Fruit fly (Drosophila melanogaster) whole organism, embryonic: ENCODE measurements around the gene CG17221.
A peak's percentile ranks its signal among the peaks of the same experiment; 100 is the strongest.

Source experiments
- Ada2b ChIP-seq: fragments of 200-800 bp; sonication (Bioruptor generic); IDR thresholded peaks from 2 replicates; pipeline ENCODE4 v1.3.6; 2022; ENCODE audit warnings: missing biosample characterization, missing genetic modification characterization
- CG1024 ChIP-seq: fragments of 200-800 bp; sonication (Bioruptor generic); IDR thresholded peaks from 2 replicates; pipeline ENCODE4 v1.3.6; 2022; ENCODE audit warnings: missing biosample characterization, missing genetic modification characterization
- CG10654 ChIP-seq: fragments of 200-800 bp; sonication (Bioruptor generic); optimal IDR thresholded peaks from 2 replicates; lab custom pipeline; 2016; ENCODE audit warnings: missing biosample characterization, missing genetic modification characterization
- CG10979 ChIP-seq: fragments of 200-800 bp; sonication (Bioruptor generic); optimal IDR thresholded peaks from 2 replicates; lab custom pipeline; 2018; ENCODE audit warnings: missing biosample characterization, mild to moderate bottlenecking, missing genetic modification characterization, moderate library complexity
- CG11504 ChIP-seq: fragments of 200-800 bp; sonication (Bioruptor generic); optimal IDR thresholded peaks from 3 replicates; lab custom pipeline; 2019; ENCODE audit warnings: missing biosample characterization, mild to moderate bottlenecking, missing genetic modification characterization, moderate library complexity
- CG12071 ChIP-seq: fragments of 200-800 bp; sonication (Bioruptor generic); optimal IDR thresholded peaks from 3 replicates; lab custom pipeline; 2018; ENCODE audit warnings: missing biosample characterization, mild to moderate bottlenecking, missing genetic modification characterization
- CG12391 ChIP-seq: fragments of 200-800 bp; sonication (Bioruptor generic); optimal IDR thresholded peaks from 3 replicates; lab custom pipeline; 2018; ENCODE audit warnings: missing biosample characterization, mild to moderate bottlenecking, missing genetic modification characterization, moderate library complexity
- CG12942 ChIP-seq: fragments of 200-800 bp; sonication (Bioruptor generic); optimal IDR thresholded peaks from 3 replicates; lab custom pipeline; 2016; ENCODE audit warnings: missing biosample characterization, missing genetic modification characterization
- CG14014 ChIP-seq: fragments of 200-800 bp; sonication (Bioruptor generic); IDR thresholded peaks from 2 replicates; pipeline ENCODE4 v1.3.6; 2022; ENCODE audit warnings: missing biosample characterization, missing genetic modification characterization
- CG14710 ChIP-seq: fragments of 200-800 bp; sonication (Bioruptor generic); optimal IDR thresholded peaks from 3 replicates; lab custom pipeline; 2019; ENCODE audit warnings: missing biosample characterization, mild to moderate bottlenecking, missing genetic modification characterization, moderate library complexity
- CG17829 ChIP-seq: fragments of 200-800 bp; optimal IDR thresholded peaks from 2 replicates; lab custom pipeline; 2019; ENCODE audit warnings: missing biosample characterization, mild to moderate bottlenecking, missing genetic modification characterization, moderate library complexity
- CG18599 ChIP-seq: fragments of 200-800 bp; sonication (Bioruptor generic); optimal IDR thresholded peaks from 3 replicates; lab custom pipeline; 2017; ENCODE audit warnings: missing biosample characterization, missing genetic modification characterization, mild to moderate bottlenecking, moderate library complexity, missing genetic modification reagents
- CG2712 ChIP-seq: fragments of 200-800 bp; optimal IDR thresholded peaks from 3 replicates; lab custom pipeline; 2019; ENCODE audit warnings: missing biosample characterization, mild to moderate bottlenecking, missing genetic modification characterization, moderate library complexity
- CG31224 ChIP-seq: fragments of 200-800 bp; sonication (Bioruptor generic); IDR thresholded peaks from 2 replicates; pipeline ENCODE4 v1.3.6; 2022; ENCODE audit warnings: missing biosample characterization, missing genetic modification characterization
- CG4328 ChIP-seq: fragments of 200-800 bp; sonication (Bioruptor generic); optimal IDR thresholded peaks from 3 replicates; lab custom pipeline; 2017; ENCODE audit warnings: missing biosample characterization, missing genetic modification reagents, missing genetic modification characterization
- CG6683 ChIP-seq: fragments of 200-800 bp; sonication (Bioruptor generic); optimal IDR thresholded peaks from 2 replicates; lab custom pipeline; 2017; ENCODE audit warnings: missing biosample characterization, mild to moderate bottlenecking, missing genetic modification characterization, missing genetic modification reagents
- CG8281 ChIP-seq: fragments of 200-800 bp; sonication (Bioruptor generic); optimal IDR thresholded peaks from 2 replicates; lab custom pipeline; 2018; ENCODE audit warnings: missing biosample characterization, mild to moderate bottlenecking, missing genetic modification characterization, moderate library complexity
- CG9215 ChIP-seq: fragments of 200-800 bp; sonication (Bioruptor generic); IDR thresholded peaks from 2 replicates; pipeline ENCODE4 v1.3.6; 2022; ENCODE audit warnings: missing biosample characterization, missing genetic modification characterization
- Camta ChIP-seq: fragments of 200-800 bp; sonication (Bioruptor generic); optimal IDR thresholded peaks from 2 replicates; lab custom pipeline; 2016; ENCODE audit warnings: missing biosample characterization, missing genetic modification characterization
- Dref ChIP-seq: fragments of 200-800 bp; sonication (Bioruptor generic); IDR thresholded peaks from 2 replicates; pipeline ENCODE4 v1.3.6; 2022; ENCODE audit warnings: missing biosample characterization, missing genetic modification characterization
- Ets65A ChIP-seq: fragments of 200-800 bp; sonication (Bioruptor generic); peaks from one replicate; lab custom pipeline; 2016; ENCODE audit warnings: missing biosample characterization, missing genetic modification characterization
- MTF-1 ChIP-seq: fragments of 200-800 bp; sonication (Bioruptor generic); optimal IDR thresholded peaks from 2 replicates; lab custom pipeline; 2018; ENCODE audit warnings: missing biosample characterization, mild to moderate bottlenecking, missing genetic modification characterization, borderline replicate concordance
- NFAT ChIP-seq: fragments of 200-800 bp; sonication (Bioruptor generic); IDR thresholded peaks from 2 replicates; pipeline ENCODE4 v1.3.6; 2022; ENCODE audit warnings: missing biosample characterization, missing genetic modification characterization
- Oaz ChIP-seq: fragments of 200-800 bp; sonication (Bioruptor generic); IDR thresholded peaks from 2 replicates; pipeline ENCODE4 v1.3.6; 2022; ENCODE audit warnings: missing biosample characterization, missing genetic modification characterization
- Opbp ChIP-seq: fragments of 200-800 bp; sonication (Bioruptor generic); IDR thresholded peaks from 3 replicates; pipeline ENCODE4 v1.3.6; 2022; ENCODE audit warnings: missing biosample characterization, missing genetic modification characterization; ENCODE audit not compliant: partially characterized antibody
- PHDP ChIP-seq: fragments of 200-800 bp; sonication (Bioruptor generic); optimal IDR thresholded peaks from 3 replicates; lab custom pipeline; 2018; ENCODE audit warnings: missing biosample characterization, mild to moderate bottlenecking, missing genetic modification characterization, moderate library complexity
- Six4 ChIP-seq: fragments of 200-800 bp; sonication (Bioruptor generic); optimal IDR thresholded peaks from 2 replicates; lab custom pipeline; 2016; ENCODE audit warnings: missing biosample characterization, missing genetic modification characterization
- Sox102F ChIP-seq: fragments of 200-800 bp; sonication (Bioruptor generic); optimal IDR thresholded peaks from 2 replicates; lab custom pipeline; 2018; ENCODE audit warnings: missing biosample characterization, mild to moderate bottlenecking, missing genetic modification characterization, moderate library complexity
- Ssrp ChIP-seq: fragments of 200-800 bp; sonication (Bioruptor generic); optimal IDR thresholded peaks from 2 replicates; lab custom pipeline; 2018; ENCODE audit warnings: missing biosample characterization, mild to moderate bottlenecking, missing genetic modification characterization, moderate library complexity
- Xrp1 ChIP-seq: fragments of 200-800 bp; sonication (Bioruptor generic); IDR thresholded peaks from 2 replicates; pipeline ENCODE4 v1.3.6; 2022; ENCODE audit warnings: missing biosample characterization, missing genetic modification characterization
- btn ChIP-seq: fragments of 200-800 bp; sonication (Bioruptor generic); optimal IDR thresholded peaks from 2 replicates; lab custom pipeline; 2016; ENCODE audit warnings: missing biosample characterization, missing genetic modification characterization
- cwo ChIP-seq: fragments of 200-800 bp; sonication (Bioruptor generic); optimal IDR thresholded peaks from 3 replicates; lab custom pipeline; 2017; ENCODE audit warnings: missing biosample characterization, missing genetic modification characterization, mild to moderate bottlenecking, moderate library complexity, missing genetic modification reagents
- ems ChIP-seq: fragments of 200-800 bp; sonication (Bioruptor generic); optimal IDR thresholded peaks from 3 replicates; lab custom pipeline; 2016; ENCODE audit warnings: missing biosample characterization, missing genetic modification characterization
- gce ChIP-seq: fragments of 200-800 bp; sonication (Bioruptor generic); IDR thresholded peaks from 3 replicates; pipeline ENCODE4 v1.3.6; 2022; ENCODE audit warnings: missing biosample characterization, missing genetic modification characterization
- gem ChIP-seq: fragments of 200-800 bp; sonication (Bioruptor generic); optimal IDR thresholded peaks from 2 replicates; lab custom pipeline; 2019; ENCODE audit warnings: missing biosample characterization, mild to moderate bottlenecking, missing genetic modification characterization, moderate library complexity
- kah ChIP-seq: fragments of 200-800 bp; sonication (Bioruptor generic); optimal IDR thresholded peaks from 2 replicates; lab custom pipeline; 2018; ENCODE audit warnings: missing biosample characterization, mild to moderate bottlenecking, missing genetic modification characterization
- lov ChIP-seq, 2 experiments: fragments of 200-800 bp in 1 of 2; fragments of >200 bp in 1 of 2; sonication (Bioruptor generic) in 1 of 2; IDR thresholded peaks in 1 of 2; optimal IDR thresholded peaks in 1 of 2; 2 replicates in 1 of 2; 3 replicates in 1 of 2; pipeline versions ENCODE4 v1.3.6 to Lab custom; 2017 to 2022; ENCODE audit warnings: missing biosample characterization in 1 of 2, missing genetic modification characterization in 1 of 2
- luna ChIP-seq: fragments of 200-800 bp; sonication (Bioruptor generic); optimal IDR thresholded peaks from 2 replicates; lab custom pipeline; 2016; ENCODE audit warnings: missing biosample characterization, missing genetic modification characterization
- onecut ChIP-seq: fragments of 200-800 bp; sonication (Bioruptor generic); IDR thresholded peaks from 2 replicates; pipeline ENCODE4 v1.3.6; 2022; ENCODE audit warnings: missing biosample characterization, missing genetic modification characterization
- otp ChIP-seq: fragments of 200-800 bp; sonication (Bioruptor generic); IDR thresholded peaks from 3 replicates; pipeline ENCODE4, ENCODE4 v1.3.6; 2022; ENCODE audit warnings: missing biosample characterization, missing genetic modification characterization
- pfk ChIP-seq: fragments of 200-800 bp; sonication (Bioruptor generic); optimal IDR thresholded peaks from 2 replicates; lab custom pipeline; 2018; ENCODE audit warnings: missing biosample characterization, mild to moderate bottlenecking, missing genetic modification characterization, moderate library complexity
- pros ChIP-seq: fragments of 200-800 bp; sonication (Bioruptor generic); optimal IDR thresholded peaks from 3 replicates; lab custom pipeline; 2019; ENCODE audit warnings: missing biosample characterization, mild to moderate bottlenecking, missing genetic modification characterization, moderate library complexity
- row ChIP-seq: fragments of 200-800 bp; sonication (Bioruptor generic); IDR thresholded peaks from 3 replicates; pipeline ENCODE4 v1.3.6; 2022; ENCODE audit warnings: missing biosample characterization, missing genetic modification characterization
- sc ChIP-seq, 3 experiments: fragments of >200 bp in 2 of 3; fragments of 200-800 bp in 1 of 3; sonication (Bioruptor generic) in 1 of 3; optimal IDR thresholded peaks; 2 replicates in 2 of 3; 3 replicates in 1 of 3; lab custom pipeline; 2017; ENCODE audit warnings: mild to moderate bottlenecking in 1 of 3, missing biosample characterization in 1 of 3, missing genetic modification characterization in 1 of 3, missing genetic modification reagents in 1 of 3
- sd ChIP-seq: fragments of 200-800 bp; sonication (Bioruptor generic); optimal IDR thresholded peaks from 3 replicates; lab custom pipeline; 2018; ENCODE audit warnings: missing biosample characterization, mild to moderate bottlenecking, missing genetic modification characterization, moderate library complexity
- sens ChIP-seq: fragments of 200-800 bp; sonication (Bioruptor generic); peaks from one replicate; lab custom pipeline; 2016; ENCODE audit warnings: missing biosample characterization, missing genetic modification characterization
- tin ChIP-seq: fragments of 200-800 bp; sonication (Bioruptor generic); optimal IDR thresholded peaks from 3 replicates; lab custom pipeline; 2016; ENCODE audit warnings: missing biosample characterization, missing genetic modification characterization
- tup ChIP-seq: fragments of 200-800 bp; sonication (Bioruptor generic); optimal IDR thresholded peaks from 2 replicates; lab custom pipeline; 2016; ENCODE audit warnings: missing biosample characterization, mild to moderate bottlenecking, missing genetic modification characterization, moderate library complexity
- usp ChIP-seq: fragments of >200 bp; optimal IDR thresholded peaks from 2 replicates; lab custom pipeline; 2017; ENCODE audit warnings: missing biosample characterization, missing genetic modification characterization

Gene CG17221

DNA sequence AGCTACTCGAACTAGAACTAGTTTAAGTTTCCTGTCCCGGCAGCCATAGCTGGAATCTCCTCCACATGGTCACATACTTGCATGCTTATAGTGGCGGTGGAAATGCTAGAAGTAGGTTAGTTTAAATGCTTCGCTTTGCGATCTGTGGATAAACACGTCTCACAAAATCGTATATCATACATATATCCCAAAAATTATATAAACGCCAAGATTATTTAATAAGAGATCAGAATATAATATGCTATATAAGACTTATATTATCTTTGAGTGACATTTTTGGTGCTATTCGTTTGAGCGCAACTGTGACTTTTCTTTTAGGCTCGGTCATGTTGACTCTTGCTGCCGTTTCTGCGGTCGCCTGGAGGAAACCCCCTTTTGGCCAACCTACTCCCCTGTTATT lies 37.8 kb upstream of the CG17221 start:
- TF ChIP-seq CG2712 (tag; lab: Kevin White, UChicago) (no peak), Ets65A (GFP tag; lab: Kevin White, UChicago) (peak; percentile 49), gem (tag; lab: Kevin White, UChicago) (peak; percentile 22), Xrp1 (GFP tag; lab: Robert Waterston, UW) (peak; percentile 9; the same call in 1 of the 2 replicates), CG18599 (no peak), btn (GFP tag; lab: Kevin White, UChicago) (no peak), Sox102F (GFP tag; lab: Kevin White, UChicago) (peak; percentile 13), CG10979 (no peak), sens (GFP tag; lab: Kevin White, UChicago) (peak; percentile 50), MTF-1 (no peak), CG9215 (GFP tag; lab: Robert Waterston, UW) (no peak), CG12391 (tag; lab: Kevin White, UChicago) (no peak), pros (no peak), usp (no peak), Opbp (GFP tag; lab: Robert Waterston, UW) (no peak)

DNA sequence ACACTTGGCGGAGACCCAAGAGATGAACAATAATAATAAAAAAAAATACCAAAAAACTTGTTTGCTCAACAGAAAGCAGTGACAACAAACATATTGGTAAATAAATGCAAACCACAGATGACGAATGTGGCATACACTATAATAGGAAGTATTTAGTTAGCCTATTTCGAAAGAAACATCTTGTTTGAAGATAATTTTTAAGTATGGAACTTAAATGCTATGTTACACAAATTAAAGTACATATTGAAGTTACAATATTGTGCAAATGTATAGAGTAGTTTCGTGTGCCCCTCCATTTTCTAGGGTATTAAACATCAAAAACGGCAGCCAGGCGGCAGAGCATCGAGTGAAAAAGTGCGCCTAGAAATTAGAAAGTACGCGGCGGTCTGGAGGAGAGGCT lies 36.4 kb upstream of the CG17221 start:
- TF ChIP-seq CG10654 (GFP tag; lab: Kevin White, UChicago) (peak; percentile 16), sc (optimal IDR thresholded peaks at IDR 0.05; lab: Kevin White, UChicago) (no peak), sc (GFP tag; optimal IDR thresholded peaks at IDR 0.05; lab: Kevin White, UChicago) (peak; percentile 8), CG14710 (tag; lab: Kevin White, UChicago) (peak; percentile 15), Dref (GFP tag; lab: Robert Waterston, UW) (no peak), tin (peak; percentile 16), sd (tag; lab: Kevin White, UChicago) (peak; percentile 20), CG1024 (no peak), pfk (GFP tag; lab: Kevin White, UChicago) (no peak), PHDP (tag; lab: Kevin White, UChicago) (peak; percentile 76), ems (peak; percentile 14), cwo (GFP tag; lab: Kevin White, UChicago) (no peak), luna (GFP tag; lab: Kevin White, UChicago) (no peak), CG11504 (tag; lab: Kevin White, UChicago) (peak; percentile 81), lov (optimal IDR thresholded peaks at IDR 0.05; lab: Kevin White, UChicago) (no peak), lov (GFP tag; IDR thresholded peaks at IDR 0.05; lab: Robert Waterston, UW) (no peak), Ada2b (peak; percentile 47; the same call in 1 of the 2 replicates), CG4328 (GFP tag; lab: Kevin White, UChicago) (no peak), row (peak; percentile 51; the same call in 2 of the 3 replicates), CG12942 (GFP tag; lab: Kevin White, UChicago) (peak; percentile 25), Ssrp (tag; lab: Kevin White, UChicago) (peak; percentile 50), CG14014 (GFP tag; lab: Robert Waterston, UW) (peak; percentile 8; the same call in 1 of the 2 replicates), CG17829 (tag; lab: Kevin White, UChicago) (peak; percentile 27), CG6683 (GFP tag; lab: Kevin White, UChicago) (no peak), CG8281 (tag; lab: Kevin White, UChicago) (peak; percentile 15), tup (no peak), Six4 (peak; percentile 45), gce (GFP tag; lab: Robert Waterston, UW) (0 out of 3 replicates have a peak, but pooled peaks have one; percentile 37), onecut (GFP tag; lab: Robert Waterston, UW) (peak; percentile 25; the same call in 1 of the 2 replicates), NFAT (no peak), CG12071 (GFP tag; lab: Kevin White, UChicago) (peak; percentile 68), Oaz (GFP tag; lab: Robert Waterston, UW) (no peak), otp (GFP tag; lab: Robert Waterston, UW) (peak; percentile 58; the same call in 1 of the 3 replicates), CG31224 (no peak), gem (tag; lab: Kevin White, UChicago) (peak; percentile 76), Camta (peak; percentile 19), kah (peak; percentile 51)
